Worm (Caenorhabditis elegans): ENCODE measurements around the gene lin-52.

DNA sequence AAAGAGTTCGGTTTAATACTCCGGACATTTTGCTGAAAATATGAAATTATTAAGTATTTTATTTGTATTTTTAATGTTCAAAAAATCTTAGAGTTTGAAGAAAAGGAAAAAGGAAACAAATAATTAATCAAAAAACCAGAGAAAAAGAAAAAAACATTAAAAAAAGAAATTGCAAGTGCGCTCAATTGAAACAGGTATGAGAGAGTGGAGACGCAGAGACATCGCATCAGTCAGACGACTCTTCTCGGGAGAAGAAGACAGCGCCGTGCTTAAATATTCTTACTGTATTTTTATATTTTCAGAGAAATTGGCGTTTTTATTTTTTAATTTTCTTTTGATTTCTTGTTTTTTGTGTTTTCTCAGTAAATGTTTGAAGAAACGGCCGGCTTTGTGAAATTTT is 23.5 kb upstream of the lin-52 start, which contains the start of gene mrpl-36:
- TF ChIP-seq nhr-11 (tag; optimal IDR thresholded peaks at IDR 0.05) = no peak
- no peak for TF ChIP-seq ets-4 (tag; optimal IDR thresholded peaks at IDR 0.05)

All from whole organism, late embryonic.